Fruit fly (Drosophila melanogaster) whole organism, embryonic: ENCODE measurements around the gene Ykt6.
A peak's percentile ranks its signal among the peaks of the same experiment; 100 is the strongest.

Experiments used
- B-H2 ChIP-seq: fragments of 200-800 bp; sonication (Bioruptor generic); optimal IDR thresholded peaks from 2 replicates; lab custom pipeline; 2018; ENCODE audit warnings: missing biosample characterization, mild to moderate bottlenecking, missing genetic modification characterization
- Blimp-1 ChIP-seq: fragments of 200-800 bp; sonication (Bioruptor generic); optimal IDR thresholded peaks from 3 replicates; lab custom pipeline; 2018; ENCODE audit warnings: missing biosample characterization, missing genetic modification characterization, mild to moderate bottlenecking, moderate library complexity, missing genetic modification reagents
- BtbVII ChIP-seq: fragments of 200-800 bp; sonication (Bioruptor generic); optimal IDR thresholded peaks from 3 replicates; lab custom pipeline; 2017; ENCODE audit warnings: missing biosample characterization, mild to moderate bottlenecking, missing genetic modification characterization
- CG1529 ChIP-seq: fragments of 200-800 bp; sonication (Bioruptor generic); optimal IDR thresholded peaks from 3 replicates; lab custom pipeline; 2018; ENCODE audit warnings: missing biosample characterization, missing genetic modification characterization
- CG1603 ChIP-seq: fragments of 200-800 bp; sonication (Bioruptor generic); optimal IDR thresholded peaks from 2 replicates; lab custom pipeline; 2019; ENCODE audit warnings: missing biosample characterization, mild to moderate bottlenecking, missing genetic modification characterization, moderate library complexity
- CG17385 ChIP-seq: fragments of 200-800 bp; sonication (Bioruptor generic); optimal IDR thresholded peaks from 3 replicates; lab custom pipeline; 2018; ENCODE audit warnings: missing biosample characterization, mild to moderate bottlenecking, missing genetic modification characterization
- CG3847 ChIP-seq: fragments of 200-800 bp; sonication (Bioruptor generic); IDR thresholded peaks from 2 replicates; pipeline ENCODE4 v1.3.6; 2022; ENCODE audit warnings: missing biosample characterization, missing genetic modification characterization
- CG5180 ChIP-seq: fragments of 200-800 bp; sonication (Bioruptor generic); optimal IDR thresholded peaks from 3 replicates; lab custom pipeline; 2017; ENCODE audit warnings: missing biosample characterization, missing genetic modification characterization, mild to moderate bottlenecking, moderate library complexity, missing genetic modification reagents
- CG5953 ChIP-seq: fragments of 200-800 bp; sonication (Bioruptor generic); IDR thresholded peaks from 2 replicates; pipeline ENCODE4 v1.3.6; 2022; ENCODE audit warnings: missing biosample characterization, missing genetic modification characterization
- CG6683 ChIP-seq: fragments of 200-800 bp; sonication (Bioruptor generic); optimal IDR thresholded peaks from 2 replicates; lab custom pipeline; 2017; ENCODE audit warnings: missing biosample characterization, mild to moderate bottlenecking, missing genetic modification characterization, missing genetic modification reagents
- CG7357 ChIP-seq: fragments of 200-800 bp; sonication (Bioruptor generic); IDR thresholded peaks from 3 replicates; pipeline ENCODE4 v1.3.6; 2022; ENCODE audit warnings: missing biosample characterization, missing genetic modification characterization
- CG9215 ChIP-seq: fragments of 200-800 bp; sonication (Bioruptor generic); IDR thresholded peaks from 2 replicates; pipeline ENCODE4 v1.3.6; 2022; ENCODE audit warnings: missing biosample characterization, missing genetic modification characterization
- CG9727 ChIP-seq: fragments of 200-800 bp; sonication (Bioruptor generic); optimal IDR thresholded peaks from 3 replicates; lab custom pipeline; 2017; ENCODE audit warnings: missing biosample characterization, mild to moderate bottlenecking, missing genetic modification characterization
- CG9797 ChIP-seq: fragments of 200-800 bp; sonication (Bioruptor generic); optimal IDR thresholded peaks from 3 replicates; lab custom pipeline; 2018; ENCODE audit warnings: missing biosample characterization, mild to moderate bottlenecking, missing genetic modification characterization
- Camta ChIP-seq: fragments of 200-800 bp; sonication (Bioruptor generic); optimal IDR thresholded peaks from 2 replicates; lab custom pipeline; 2016; ENCODE audit warnings: missing biosample characterization, missing genetic modification characterization
- Dll ChIP-seq: fragments of 200-800 bp; sonication (Bioruptor generic); IDR thresholded peaks from 4 replicates; pipeline ENCODE4 v1.3.6; 2022; ENCODE audit warnings: missing biosample characterization, missing genetic modification characterization; ENCODE audit not compliant: partially characterized antibody
- Ets65A ChIP-seq: fragments of 200-800 bp; sonication (Bioruptor generic); peaks from one replicate; lab custom pipeline; 2016; ENCODE audit warnings: missing biosample characterization, missing genetic modification characterization
- H2.0 ChIP-seq: fragments of 200-800 bp; sonication (Bioruptor generic); IDR thresholded peaks from 2 replicates; pipeline ENCODE4 v1.3.6; 2022; ENCODE audit warnings: missing biosample characterization, missing genetic modification characterization
- HLH4C ChIP-seq: fragments of 200-800 bp; sonication (Bioruptor generic); IDR thresholded peaks from 3 replicates; pipeline ENCODE4 v1.3.6; 2022; ENCODE audit warnings: missing biosample characterization, missing genetic modification characterization; ENCODE audit not compliant: partially characterized antibody
- Lhr ChIP-seq: fragments of 200-800 bp; sonication (Bioruptor generic); optimal IDR thresholded peaks from 3 replicates; lab custom pipeline; 2017; ENCODE audit warnings: mild to moderate bottlenecking, missing biosample characterization, missing genetic modification reagents, missing genetic modification characterization
- MESR4 ChIP-seq: fragments of 200-800 bp; sonication (Bioruptor generic); optimal IDR thresholded peaks from 2 replicates; lab custom pipeline; 2018; ENCODE audit warnings: missing biosample characterization, mild to moderate bottlenecking, missing genetic modification characterization, moderate library complexity
- NC2β ChIP-seq: fragments of 200-800 bp; sonication (Bioruptor generic); optimal IDR thresholded peaks from 2 replicates; lab custom pipeline; 2016; ENCODE audit warnings: missing biosample characterization, missing genetic modification characterization
- Poxn ChIP-seq: fragments of 200-800 bp; sonication (Bioruptor generic); IDR thresholded peaks from 2 replicates; pipeline ENCODE4 v1.3.6; 2022; ENCODE audit warnings: missing biosample characterization, missing genetic modification characterization
- Ptx1 ChIP-seq: fragments of 200-800 bp; sonication (Bioruptor generic); IDR thresholded peaks from 2 replicates; pipeline ENCODE4 v1.3.6; 2022; ENCODE audit warnings: missing biosample characterization, missing genetic modification characterization
- Xbp1 ChIP-seq: fragments of 200-800 bp; sonication (Bioruptor generic); optimal IDR thresholded peaks from 3 replicates; lab custom pipeline; 2016; ENCODE audit warnings: missing biosample characterization, mild to moderate bottlenecking, missing genetic modification characterization
- Xrp1 ChIP-seq: fragments of 200-800 bp; sonication (Bioruptor generic); IDR thresholded peaks from 2 replicates; pipeline ENCODE4 v1.3.6; 2022; ENCODE audit warnings: missing biosample characterization, missing genetic modification characterization
- YL-1 ChIP-seq: fragments of 200-800 bp; sonication (Bioruptor generic); optimal IDR thresholded peaks from 3 replicates; lab custom pipeline; 2017; ENCODE audit warnings: missing biosample characterization, mild to moderate bottlenecking, missing genetic modification characterization
- ash1 ChIP-seq: fragments of 200-800 bp; sonication (Bioruptor generic); optimal IDR thresholded peaks from 2 replicates; lab custom pipeline; 2018; ENCODE audit warnings: missing biosample characterization, mild to moderate bottlenecking, missing genetic modification characterization
- croc ChIP-seq: fragments of 200-800 bp; sonication (Bioruptor generic); conservative IDR thresholded peaks from 3 replicates; pipeline ENCODE4 v1.3.6; 2022; ENCODE audit warnings: missing biosample characterization, missing genetic modification characterization
- crol ChIP-seq: fragments of 200-800 bp; sonication (Bioruptor generic); IDR thresholded peaks from 2 replicates; pipeline ENCODE4 v1.3.6; 2022; ENCODE audit warnings: missing biosample characterization, missing genetic modification characterization
- crp ChIP-seq, 2 experiments: fragments of 200-800 bp; sonication (Bioruptor generic); optimal IDR thresholded peaks; 2 replicates in 1 of 2; 3 replicates in 1 of 2; lab custom pipeline; 2017; ENCODE audit warnings: missing biosample characterization in 2 of 2, missing genetic modification characterization in 2 of 2, mild to moderate bottlenecking in 1 of 2, moderate library complexity in 1 of 2
- dmrt11E ChIP-seq: fragments of 200-800 bp; sonication (Bioruptor generic); optimal IDR thresholded peaks from 3 replicates; lab custom pipeline; 2018; ENCODE audit warnings: missing biosample characterization, mild to moderate bottlenecking, missing genetic modification characterization, moderate library complexity
- fu2 ChIP-seq: fragments of 200-800 bp; sonication (Bioruptor generic); optimal IDR thresholded peaks from 2 replicates; lab custom pipeline; 2016; ENCODE audit warnings: missing biosample characterization, missing genetic modification characterization
- gce ChIP-seq: fragments of 200-800 bp; sonication (Bioruptor generic); IDR thresholded peaks from 3 replicates; pipeline ENCODE4 v1.3.6; 2022; ENCODE audit warnings: missing biosample characterization, missing genetic modification characterization
- gfzf ChIP-seq: fragments of 200-800 bp; sonication (Bioruptor generic); optimal IDR thresholded peaks from 2 replicates; lab custom pipeline; 2016; ENCODE audit warnings: missing biosample characterization, mild to moderate bottlenecking, missing genetic modification characterization, moderate library complexity
- hb ChIP-seq: fragments of 200-800 bp; sonication (Bioruptor generic); IDR thresholded peaks from 3 replicates; pipeline ENCODE4 v1.3.6; 2022; ENCODE audit warnings: missing biosample characterization, missing genetic modification characterization; ENCODE audit not compliant: partially characterized antibody
- kay ChIP-seq: fragments of 200-800 bp; sonication (Bioruptor generic); optimal IDR thresholded peaks from 2 replicates; lab custom pipeline; 2016; ENCODE audit warnings: missing biosample characterization, missing genetic modification characterization
- klu ChIP-seq: fragments of 200-800 bp; sonication (Bioruptor generic); IDR thresholded peaks from 2 replicates; pipeline ENCODE4 v1.3.6; 2022; ENCODE audit warnings: missing biosample characterization, missing genetic modification characterization
- lbe ChIP-seq: fragments of 200-800 bp; sonication (Bioruptor generic); optimal IDR thresholded peaks from 2 replicates; lab custom pipeline; 2016; ENCODE audit warnings: missing biosample characterization, mild to moderate bottlenecking, missing genetic modification characterization
- nau ChIP-seq: fragments of 200-800 bp; sonication (Bioruptor generic); optimal IDR thresholded peaks from 3 replicates; lab custom pipeline; 2017; ENCODE audit warnings: missing biosample characterization, mild to moderate bottlenecking, missing genetic modification characterization, missing genetic modification reagents
- oc ChIP-seq: fragments of 200-800 bp; sonication (Bioruptor generic); optimal IDR thresholded peaks from 2 replicates; lab custom pipeline; 2018; ENCODE audit warnings: missing biosample characterization, mild to moderate bottlenecking, missing genetic modification characterization, moderate library complexity
- p53 ChIP-seq: fragments of 200-800 bp; sonication (Bioruptor generic); optimal IDR thresholded peaks from 2 replicates; lab custom pipeline; 2016; ENCODE audit warnings: missing biosample characterization, missing genetic modification characterization
- pb ChIP-seq: fragments of 200-800 bp; sonication (Bioruptor generic); optimal IDR thresholded peaks from 3 replicates; lab custom pipeline; 2016; ENCODE audit warnings: missing biosample characterization, missing genetic modification characterization
- phol ChIP-seq: fragments of 200-800 bp; sonication (Bioruptor generic); optimal IDR thresholded peaks from 3 replicates; lab custom pipeline; 2018; ENCODE audit warnings: missing biosample characterization, mild to moderate bottlenecking, missing genetic modification characterization, moderate library complexity
- schlank ChIP-seq: fragments of 200-800 bp; sonication (Bioruptor generic); optimal IDR thresholded peaks from 2 replicates; lab custom pipeline; 2018; ENCODE audit warnings: missing biosample characterization, mild to moderate bottlenecking, missing genetic modification characterization
- stc ChIP-seq: fragments of 200-800 bp; sonication (Bioruptor generic); IDR thresholded peaks from 2 replicates; pipeline ENCODE4 v1.3.6; 2022; ENCODE audit warnings: missing biosample characterization, missing genetic modification characterization
- twi ChIP-seq: fragments of 200-800 bp; optimal IDR thresholded peaks from 2 replicates; lab custom pipeline; 2019; ENCODE audit warnings: missing biosample characterization, mild to moderate bottlenecking, missing genetic modification characterization, moderate library complexity
- tx ChIP-seq: fragments of 200-800 bp; sonication (Bioruptor generic); optimal IDR thresholded peaks from 2 replicates; lab custom pipeline; 2016; ENCODE audit warnings: missing biosample characterization, missing genetic modification characterization
- vfl ChIP-seq: fragments of 200-800 bp; sonication (Bioruptor generic); optimal IDR thresholded peaks from 2 replicates; lab custom pipeline; 2016; ENCODE audit warnings: missing biosample characterization, missing genetic modification characterization
- z ChIP-seq: fragments of 200-800 bp; sonication (Bioruptor generic); IDR thresholded peaks from 3 replicates; pipeline ENCODE4 v1.3.6; 2022; ENCODE audit warnings: missing biosample characterization, missing genetic modification characterization
- zf30C ChIP-seq: fragments of 200-800 bp; sonication (Bioruptor generic); optimal IDR thresholded peaks from 3 replicates; lab custom pipeline; 2018; ENCODE audit warnings: missing biosample characterization, mild to moderate bottlenecking, missing genetic modification characterization

The Ykt6 gene

DNA sequence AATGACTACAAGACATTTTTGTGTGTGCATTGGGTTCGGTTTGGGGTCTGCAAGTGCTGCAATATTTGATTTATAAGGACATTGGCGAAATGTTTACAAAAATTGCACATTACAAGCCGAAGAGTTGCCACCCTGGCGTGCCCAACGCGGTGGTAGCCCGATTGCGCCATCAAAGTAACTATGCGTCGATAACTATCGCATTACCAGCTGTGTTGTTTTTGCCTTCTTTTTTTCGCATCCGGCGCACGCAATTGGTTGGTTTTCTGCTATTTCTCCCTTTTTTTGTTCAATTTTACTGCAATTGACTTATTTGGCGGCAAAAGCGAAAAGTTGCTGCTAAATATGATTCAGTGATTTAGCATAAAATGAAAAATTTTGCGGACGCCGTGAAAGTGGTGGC, 14.5 kb downstream of the Ykt6 start, which contains the start of gene RpS14b (continued):
- TF ChIP-seq CG9727 (GFP tag; lab: Kevin White, UChicago) (peak; percentile 74), Xbp1 (GFP tag; lab: Kevin White, UChicago) (peak; percentile 62), CG9215 (GFP tag; lab: Robert Waterston, UW) (no peak), phol (peak; percentile 59), lbe (GFP tag; lab: Kevin White, UChicago) (peak; percentile 33), Ets65A (GFP tag; lab: Kevin White, UChicago) (peak; percentile 86), croc (no peak), oc (no peak), BtbVII (GFP tag; lab: Kevin White, UChicago) (peak; percentile 61), NC2β (GFP tag; lab: Kevin White, UChicago) (peak; percentile 70), vfl (GFP tag; lab: Kevin White, UChicago) (peak; percentile 35), Lhr (peak; percentile 51), HLH4C (GFP tag; lab: Robert Waterston, UW) (peak; percentile 72), nau (GFP tag; lab: Kevin White, UChicago) (peak; percentile 53), CG1603 (tag; lab: Kevin White, UChicago) (peak; percentile 72), stc (peak; percentile 65; the same call in 1 of the 2 replicates), Ptx1 (peak; percentile 53), YL-1 (GFP tag; lab: Kevin White, UChicago) (peak; percentile 90), hb (GFP tag; lab: Robert Waterston, UW) (peak; percentile 41; the same call in 1 of the 3 replicates), fu2 (GFP tag; lab: Kevin White, UChicago) (peak; percentile 31), CG6683 (no peak), CG1529 (GFP tag; lab: Kevin White, UChicago) (no peak), tx (peak; percentile 1), CG3847 (GFP tag; lab: Robert Waterston, UW) (peak; percentile 61), Poxn (GFP tag; lab: Robert Waterston, UW) (no peak), CG5953 (GFP tag; lab: Robert Waterston, UW) (no peak), kay (GFP tag; lab: Kevin White, UChicago) (no peak), H2.0 (GFP tag; lab: Robert Waterston, UW) (peak; percentile 52; the same call in 1 of the 2 replicates), B-H2 (GFP tag; lab: Kevin White, UChicago) (peak; percentile 87), pb (peak; percentile 51), twi (tag; lab: Kevin White, UChicago) (no peak), Dll (peak; percentile 70), klu (GFP tag; lab: Robert Waterston, UW) (peak; percentile 23; the same call in 1 of the 2 replicates), CG9797 (GFP tag; lab: Kevin White, UChicago) (peak; percentile 48), z (no peak), MESR4 (GFP tag; lab: Kevin White, UChicago) (peak; percentile 49), CG17385 (GFP tag; lab: Kevin White, UChicago) (peak; percentile 66), dmrt11E (tag; lab: Kevin White, UChicago) (peak; percentile 44), CG5180 (GFP tag; lab: Kevin White, UChicago) (no peak), ash1 (GFP tag; lab: Kevin White, UChicago) (peak; percentile 59), Xrp1 (GFP tag; lab: Robert Waterston, UW) (no peak), gce (GFP tag; lab: Robert Waterston, UW) (peak; percentile 72; the same call in 2 of the 3 replicates), Camta (GFP tag; lab: Kevin White, UChicago) (peak; percentile 37), gfzf (GFP tag; lab: Kevin White, UChicago) (peak; percentile 44), Blimp-1 (GFP tag; lab: Kevin White, UChicago) (no peak), crol (no peak), schlank (peak; percentile 77), zf30C (GFP tag; lab: Kevin White, UChicago) (peak; percentile 50), CG7357 (peak; percentile 25; the same call in 1 of the 3 replicates), crp (GFP tag; optimal IDR thresholded peaks at IDR 0.05; lab: Kevin White, UChicago) (peak in 1 of 2 experiments; percentile 80), p53 (GFP tag; lab: Kevin White, UChicago) (peak; percentile 23)
